Worm (Caenorhabditis elegans) whole organism, L2 larva: ENCODE results near the gene Y37D8A.26.

ENCODE experiments used
- F13H6.1 ChIP-seq: sonication (generic microtip); optimal IDR thresholded peaks from 2 replicates; lab custom pipeline; 2016; ENCODE audit warnings: missing genetic modification characterization, missing compliant biosample characterization
- aly-2 ChIP-seq: fragments of 150-350 bp; optimal IDR thresholded peaks from 2 replicates; lab custom pipeline; 2014; ENCODE audit warnings: missing biosample characterization, missing genetic modification characterization
- gmeb-1 ChIP-seq: fragments of 150-350 bp; optimal IDR thresholded peaks from 2 replicates; lab custom pipeline; 2014; ENCODE audit warnings: missing biosample characterization, missing genetic modification characterization
- lsy-2 ChIP-seq, 2 experiments: fragments of 150-350 bp in 1 of 2; sonication (generic microtip) in 1 of 2; optimal IDR thresholded peaks; 2 replicates each; lab custom pipeline; 2014 to 2017; ENCODE audit warnings: missing biosample characterization in 2 of 2, missing genetic modification characterization in 2 of 2
- mdl-1 ChIP-seq, 2 experiments: fragments of 150-350 bp in 1 of 2; sonication (generic microtip) in 1 of 2; optimal IDR thresholded peaks; 2 replicates each; lab custom pipeline; 2017; ENCODE audit warnings: missing biosample characterization in 2 of 2, missing genetic modification characterization in 2 of 2
- nhr-10 ChIP-seq: sonication (generic microtip); optimal IDR thresholded peaks from 2 replicates; lab custom pipeline; 2017; ENCODE audit warnings: missing biosample characterization, missing genetic modification characterization
- skn-1 ChIP-seq: sonication (generic microtip); optimal IDR thresholded peaks from 2 replicates; lab custom pipeline; 2017; ENCODE audit warnings: missing biosample characterization, missing genetic modification characterization
- snpc-4 ChIP-seq: fragments of 150-350 bp; optimal IDR thresholded peaks from 2 replicates; lab custom pipeline; 2014; ENCODE audit warnings: missing biosample characterization, missing genetic modification characterization
- unc-39 ChIP-seq: fragments of 150-350 bp; optimal IDR thresholded peaks from 2 replicates; lab custom pipeline; 2014; ENCODE audit warnings: missing biosample characterization, missing genetic modification characterization
- ztf-4 ChIP-seq: fragments of 150-350 bp; optimal IDR thresholded peaks from 2 replicates; lab custom pipeline; 2014; ENCODE audit warnings: missing biosample characterization, missing genetic modification characterization

ce11 chrIII:12807726-12808125 lies 48.8 kb downstream of the Y37D8A.26 start, which contains the start of gene BE10.3:
- TF ChIP-seq aly-2 (tag; lab: Kevin White, UChicago) (no peak), mdl-1 (tag; optimal IDR thresholded peaks at IDR 0.05; lab: Kevin White, UChicago) (no peak), nhr-10 (tag; lab: Kevin White, UChicago) (no peak), unc-39 (no peak), snpc-4 (no peak), lsy-2 (tag; optimal IDR thresholded peaks at IDR 0.05; lab: Kevin White, UChicago) (no peak), skn-1 (tag; lab: Kevin White, UChicago) (no peak), ztf-4 (no peak), F13H6.1 (tag; lab: Kevin White, UChicago) (no peak), gmeb-1 (tag; lab: Kevin White, UChicago) (no peak)
